Fruit fly (Drosophila melanogaster) whole organism, adult: Measurements from ENCODE around the gene LManI.

Source experiments
- CG33017 ChIP-seq: fragments of 200-800 bp; sonication (Bioruptor generic); optimal IDR thresholded peaks from 2 replicates; lab custom pipeline; 2018; ENCODE audit warnings: missing biosample characterization, mild to moderate bottlenecking, missing genetic modification characterization, moderate library complexity
- CG7101 ChIP-seq: fragments of 200-800 bp; sonication (Bioruptor generic); optimal IDR thresholded peaks from 2 replicates; lab custom pipeline; 2018; ENCODE audit warnings: missing biosample characterization, mild to moderate bottlenecking, missing genetic modification characterization, moderate library complexity
- cic ChIP-seq: fragments of 200-800 bp; sonication (Bioruptor generic); optimal IDR thresholded peaks from 2 replicates; lab custom pipeline; 2017; ENCODE audit warnings: missing biosample characterization, mild to moderate bottlenecking, missing genetic modification characterization, moderate library complexity
- toe ChIP-seq: fragments of 200-800 bp; sonication (Bioruptor generic); optimal IDR thresholded peaks from 2 replicates; lab custom pipeline; 2016; ENCODE audit warnings: missing biosample characterization, missing genetic modification characterization

dm6 chr2L:10470211-10470610 lies 13.2 kb upstream of the LManI start:
- no peak for TF ChIP-seq CG7101 (tag; lab: Kevin White, UChicago)
- no peak for TF ChIP-seq cic (GFP tag; lab: Kevin White, UChicago)
- TF ChIP-seq toe (GFP tag; lab: Kevin White, UChicago): no peak
- TF ChIP-seq CG33017: no peak
